Fruit fly (Drosophila melanogaster) whole organism, embryonic: Measurements from ENCODE around the gene BtbVII.

Experiments used
- Adf1 ChIP-seq: fragments of 200-800 bp; sonication (Bioruptor generic); IDR thresholded peaks from 2 replicates; pipeline ENCODE4 v1.3.6; 2022; ENCODE audit warnings: missing biosample characterization, missing genetic modification characterization
- Aef1 ChIP-seq: fragments of 200-800 bp; sonication (Bioruptor generic); IDR thresholded peaks from 3 replicates; pipeline ENCODE4 v1.3.6; 2022; ENCODE audit warnings: missing biosample characterization, missing genetic modification characterization
- CG10209 ChIP-seq: fragments of 200-800 bp; sonication (Bioruptor generic); optimal IDR thresholded peaks from 3 replicates; lab custom pipeline; 2017; ENCODE audit warnings: missing biosample characterization, mild to moderate bottlenecking, missing genetic modification characterization, missing genetic modification reagents
- CG10267 ChIP-seq: fragments of 200-800 bp; sonication (Bioruptor generic); optimal IDR thresholded peaks from 2 replicates; lab custom pipeline; 2018; ENCODE audit warnings: missing biosample characterization, mild to moderate bottlenecking, missing genetic modification characterization, moderate library complexity
- CG10274 ChIP-seq: fragments of 200-800 bp; sonication (Bioruptor generic); optimal IDR thresholded peaks from 3 replicates; lab custom pipeline; 2017; ENCODE audit warnings: missing biosample characterization, mild to moderate bottlenecking, missing genetic modification characterization
- CG11695 ChIP-seq: fragments of 200-800 bp; sonication (Bioruptor generic); IDR thresholded peaks from 3 replicates; pipeline ENCODE4 v1.3.6; 2022; ENCODE audit warnings: missing biosample characterization, missing genetic modification characterization
- CG13287 ChIP-seq: fragments of 200-800 bp; sonication (Bioruptor generic); IDR thresholded peaks from 2 replicates; pipeline ENCODE4 v1.3.6; 2022; ENCODE audit warnings: missing biosample characterization, missing genetic modification characterization; ENCODE audit not compliant: partially characterized antibody
- CG13775 ChIP-seq: fragments of 200-800 bp; sonication (Bioruptor generic); optimal IDR thresholded peaks from 3 replicates; lab custom pipeline; 2017; ENCODE audit warnings: missing biosample characterization, mild to moderate bottlenecking, missing genetic modification characterization
- CG1529 ChIP-seq: fragments of 200-800 bp; sonication (Bioruptor generic); optimal IDR thresholded peaks from 3 replicates; lab custom pipeline; 2018; ENCODE audit warnings: missing biosample characterization, missing genetic modification characterization
- CG16815 ChIP-seq: fragments of 200-800 bp; sonication (Bioruptor generic); optimal IDR thresholded peaks from 3 replicates; lab custom pipeline; 2017; ENCODE audit warnings: missing biosample characterization, mild to moderate bottlenecking, missing genetic modification characterization
- CG17186 ChIP-seq: fragments of 200-800 bp; sonication (Bioruptor generic); optimal IDR thresholded peaks from 3 replicates; lab custom pipeline; 2017; ENCODE audit warnings: missing biosample characterization, missing genetic modification reagents, missing genetic modification characterization
- CG17361 ChIP-seq: fragments of 200-800 bp; sonication (Bioruptor generic); IDR thresholded peaks from 3 replicates; pipeline ENCODE4 v1.3.6; 2022; ENCODE audit warnings: missing biosample characterization, missing genetic modification characterization
- CG17385 ChIP-seq: fragments of 200-800 bp; sonication (Bioruptor generic); optimal IDR thresholded peaks from 3 replicates; lab custom pipeline; 2018; ENCODE audit warnings: missing biosample characterization, mild to moderate bottlenecking, missing genetic modification characterization
- CG1792 ChIP-seq: fragments of 200-800 bp; sonication (Bioruptor generic); optimal IDR thresholded peaks from 2 replicates; lab custom pipeline; 2016; ENCODE audit warnings: missing biosample characterization, missing genetic modification characterization
- CG2712 ChIP-seq: fragments of 200-800 bp; optimal IDR thresholded peaks from 3 replicates; lab custom pipeline; 2019; ENCODE audit warnings: missing biosample characterization, mild to moderate bottlenecking, missing genetic modification characterization, moderate library complexity
- CG31441 ChIP-seq: fragments of 200-800 bp; sonication (Bioruptor generic); IDR thresholded peaks from 2 replicates; pipeline ENCODE4 v1.3.6; 2022; ENCODE audit warnings: missing biosample characterization, missing genetic modification characterization
- CG3407 ChIP-seq: fragments of 200-800 bp; sonication (Bioruptor generic); optimal IDR thresholded peaks from 2 replicates; lab custom pipeline; 2018; ENCODE audit warnings: missing biosample characterization, mild to moderate bottlenecking, missing genetic modification characterization
- CG34422 ChIP-seq: fragments of 200-800 bp; sonication (Bioruptor generic); IDR thresholded peaks from 3 replicates; pipeline ENCODE4 v1.3.6; 2022; ENCODE audit warnings: missing biosample characterization, missing genetic modification characterization
- CG3847 ChIP-seq: fragments of 200-800 bp; sonication (Bioruptor generic); IDR thresholded peaks from 2 replicates; pipeline ENCODE4 v1.3.6; 2022; ENCODE audit warnings: missing biosample characterization, missing genetic modification characterization
- CG42726 ChIP-seq: fragments of 200-800 bp; sonication (Bioruptor generic); IDR thresholded peaks from 2 replicates; pipeline ENCODE4 v1.3.6; 2022; ENCODE audit warnings: missing biosample characterization, missing genetic modification characterization; ENCODE audit not compliant: partially characterized antibody
- CG6175 ChIP-seq: fragments of 200-800 bp; sonication (Bioruptor generic); IDR thresholded peaks from 3 replicates; pipeline ENCODE4 v1.3.6; 2022; ENCODE audit warnings: missing biosample characterization, missing genetic modification characterization
- CG6791 ChIP-seq: fragments of 200-800 bp; sonication (Bioruptor generic); IDR thresholded peaks from 3 replicates; pipeline ENCODE4 v1.3.6; 2022; ENCODE audit warnings: missing biosample characterization, missing genetic modification characterization; ENCODE audit not compliant: partially characterized antibody
- CG7556 ChIP-seq: fragments of 200-800 bp; sonication (Bioruptor generic); optimal IDR thresholded peaks from 2 replicates; lab custom pipeline; 2017; ENCODE audit warnings: missing biosample characterization, mild to moderate bottlenecking, missing genetic modification characterization
- CG7786 ChIP-seq: fragments of 200-800 bp; sonication (Bioruptor generic); optimal IDR thresholded peaks from 2 replicates; lab custom pipeline; 2016; ENCODE audit warnings: missing biosample characterization, missing genetic modification characterization
- CG8290 ChIP-seq, 3 experiments: fragments of 200-800 bp; sonication (Bioruptor generic); optimal IDR thresholded peaks; 2 replicates each; lab custom pipeline; 2016 to 2019; ENCODE audit warnings: missing biosample characterization in 3 of 3, missing genetic modification characterization in 3 of 3, mild to moderate bottlenecking in 2 of 3, moderate library complexity in 1 of 3
- CG8765 ChIP-seq: fragments of 200-800 bp; sonication (Bioruptor generic); IDR thresholded peaks from 2 replicates; pipeline ENCODE4 v1.3.6; 2022; ENCODE audit warnings: missing biosample characterization, missing genetic modification characterization
- CG8944 ChIP-seq: fragments of 200-800 bp; sonication (Bioruptor generic); optimal IDR thresholded peaks from 3 replicates; lab custom pipeline; 2016; ENCODE audit warnings: missing biosample characterization, missing genetic modification characterization
- Deaf1 ChIP-seq: fragments of 200-800 bp; optimal IDR thresholded peaks from 3 replicates; lab custom pipeline; 2019; ENCODE audit warnings: missing biosample characterization, mild to moderate bottlenecking, missing genetic modification characterization, moderate library complexity
- HLHmδ ChIP-seq: fragments of 200-800 bp; sonication (Bioruptor generic); optimal IDR thresholded peaks from 2 replicates; lab custom pipeline; 2018; ENCODE audit warnings: missing biosample characterization, mild to moderate bottlenecking, missing genetic modification characterization, moderate library complexity
- Nf-YB ChIP-seq: fragments of 200-800 bp; sonication (Bioruptor generic); optimal IDR thresholded peaks from 3 replicates; lab custom pipeline; 2019; ENCODE audit warnings: missing biosample characterization, mild to moderate bottlenecking, missing genetic modification characterization, moderate library complexity
- Ptx1 ChIP-seq: fragments of 200-800 bp; sonication (Bioruptor generic); IDR thresholded peaks from 2 replicates; pipeline ENCODE4 v1.3.6; 2022; ENCODE audit warnings: missing biosample characterization, missing genetic modification characterization
- Ravus ChIP-seq: fragments of 200-800 bp; sonication (Bioruptor generic); IDR thresholded peaks from 2 replicates; pipeline ENCODE4 v1.3.6; 2022; ENCODE audit warnings: missing biosample characterization, missing genetic modification characterization
- Sin3A ChIP-seq: fragments of >200 bp; optimal IDR thresholded peaks from 2 replicates; lab custom pipeline; 2018
- Six4 ChIP-seq: fragments of 200-800 bp; sonication (Bioruptor generic); optimal IDR thresholded peaks from 2 replicates; lab custom pipeline; 2016; ENCODE audit warnings: missing biosample characterization, missing genetic modification characterization
- Ssrp ChIP-seq: fragments of 200-800 bp; sonication (Bioruptor generic); optimal IDR thresholded peaks from 2 replicates; lab custom pipeline; 2018; ENCODE audit warnings: missing biosample characterization, mild to moderate bottlenecking, missing genetic modification characterization, moderate library complexity
- disco-r ChIP-seq: fragments of 200-800 bp; sonication (Bioruptor generic); optimal IDR thresholded peaks from 2 replicates; lab custom pipeline; 2016; ENCODE audit warnings: missing biosample characterization, missing genetic modification characterization
- dpn ChIP-seq, 2 experiments: fragments of 200-800 bp; sonication (Bioruptor generic); optimal IDR thresholded peaks; 3 replicates each; lab custom pipeline; 2016; ENCODE audit warnings: missing biosample characterization in 2 of 2, missing genetic modification characterization in 2 of 2
- gce ChIP-seq: fragments of 200-800 bp; sonication (Bioruptor generic); IDR thresholded peaks from 3 replicates; pipeline ENCODE4 v1.3.6; 2022; ENCODE audit warnings: missing biosample characterization, missing genetic modification characterization
- gcm2 ChIP-seq: fragments of 200-800 bp; sonication (Bioruptor generic); optimal IDR thresholded peaks from 2 replicates; lab custom pipeline; 2016; ENCODE audit warnings: missing biosample characterization, missing genetic modification characterization
- ham ChIP-seq: fragments of 200-800 bp; sonication (Bioruptor generic); IDR thresholded peaks from 2 replicates; pipeline ENCODE4 v1.3.6; 2022; ENCODE audit warnings: missing biosample characterization, missing genetic modification characterization
- hb ChIP-seq: fragments of 200-800 bp; sonication (Bioruptor generic); IDR thresholded peaks from 3 replicates; pipeline ENCODE4 v1.3.6; 2022; ENCODE audit warnings: missing biosample characterization, missing genetic modification characterization; ENCODE audit not compliant: partially characterized antibody
- hbn ChIP-seq: fragments of 200-800 bp; sonication (Bioruptor generic); IDR thresholded peaks from 2 replicates; pipeline ENCODE4 v1.3.6; 2022; ENCODE audit warnings: missing biosample characterization, missing genetic modification characterization; ENCODE audit not compliant: partially characterized antibody
- hth ChIP-seq: fragments of >200 bp; optimal IDR thresholded peaks from 2 replicates; lab custom pipeline; 2017; ENCODE audit warnings: inconsistent platforms
- jing ChIP-seq: fragments of 200-800 bp; sonication (Bioruptor generic); optimal IDR thresholded peaks from 2 replicates; lab custom pipeline; 2018; ENCODE audit warnings: missing biosample characterization, mild to moderate bottlenecking, missing genetic modification characterization
- knrl ChIP-seq: fragments of 200-800 bp; sonication (Bioruptor generic); IDR thresholded peaks from 3 replicates; pipeline ENCODE4 v1.3.6; 2022; ENCODE audit warnings: missing biosample characterization, missing genetic modification characterization; ENCODE audit not compliant: partially characterized antibody
- lmd ChIP-seq: fragments of 200-800 bp; sonication (Bioruptor generic); IDR thresholded peaks from 2 replicates; pipeline ENCODE4 v1.3.6; 2022; ENCODE audit warnings: missing biosample characterization, missing genetic modification characterization
- nau ChIP-seq: fragments of 200-800 bp; sonication (Bioruptor generic); optimal IDR thresholded peaks from 3 replicates; lab custom pipeline; 2017; ENCODE audit warnings: missing biosample characterization, mild to moderate bottlenecking, missing genetic modification characterization, missing genetic modification reagents
- sqz ChIP-seq: fragments of 200-800 bp; sonication (Bioruptor generic); optimal IDR thresholded peaks from 3 replicates; lab custom pipeline; 2018; ENCODE audit warnings: missing biosample characterization, mild to moderate bottlenecking, missing genetic modification characterization
- twi ChIP-seq: fragments of 200-800 bp; optimal IDR thresholded peaks from 2 replicates; lab custom pipeline; 2019; ENCODE audit warnings: missing biosample characterization, mild to moderate bottlenecking, missing genetic modification characterization, moderate library complexity
- unpg ChIP-seq: fragments of 200-800 bp; sonication (Bioruptor generic); optimal IDR thresholded peaks from 3 replicates; lab custom pipeline; 2018; ENCODE audit warnings: missing biosample characterization, mild to moderate bottlenecking, missing genetic modification characterization, moderate library complexity
- wek ChIP-seq: fragments of 200-800 bp; sonication (Bioruptor generic); optimal IDR thresholded peaks from 3 replicates; lab custom pipeline; 2018; ENCODE audit warnings: missing biosample characterization, mild to moderate bottlenecking, missing genetic modification characterization, moderate library complexity

The BtbVII gene

DNA sequence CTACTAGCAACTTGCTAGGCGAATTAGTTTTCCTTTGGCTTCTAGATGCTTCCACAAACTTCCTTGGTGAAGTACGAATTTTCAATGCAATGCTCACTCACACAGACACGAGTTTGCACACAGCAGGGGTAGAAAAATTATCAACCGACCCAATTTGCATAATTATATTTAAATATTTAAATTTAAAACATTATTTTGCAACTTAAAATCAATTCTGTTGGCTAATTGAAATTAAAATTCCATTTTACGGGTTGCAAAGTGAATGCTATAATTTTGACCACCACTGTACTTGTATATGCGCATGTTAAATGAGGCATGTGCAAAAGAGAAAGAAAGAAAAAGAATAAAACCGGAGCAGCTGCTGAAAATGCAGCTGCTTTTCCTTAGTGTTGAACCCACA lies 45.6 kb downstream of the BtbVII start (continued):
- TF ChIP-seq CG10209 (peak; percentile 92), CG10267 (peak; percentile 89), knrl (GFP tag; lab: Robert Waterston, UW) (0 out of 3 replicates have a peak, but pooled peaks have one; percentile 12), CG11695 (GFP tag; lab: Robert Waterston, UW) (peak; percentile 97), Nf-YB (GFP tag; lab: Kevin White, UChicago) (peak; percentile 82), CG8290 (GFP tag; optimal IDR thresholded peaks at IDR 0.05; lab: Kevin White, UChicago) (peak; percentile 75), CG8290 (tag; optimal IDR thresholded peaks at IDR 0.05; lab: Kevin White, UChicago) (peak in 1 of 2 experiments; percentile 82), Six4 (GFP tag; lab: Kevin White, UChicago) (peak; percentile 91), twi (tag; lab: Kevin White, UChicago) (peak; percentile 77), CG3847 (peak; percentile 88), Adf1 (peak; percentile 70), CG17385 (peak; percentile 92), gcm2 (GFP tag; lab: Kevin White, UChicago) (peak; percentile 9), CG17186 (GFP tag; lab: Kevin White, UChicago) (peak; percentile 47), CG1529 (peak; percentile 88), CG8944 (GFP tag; lab: Kevin White, UChicago) (peak; percentile 31), CG34422 (GFP tag; lab: Robert Waterston, UW) (peak; percentile 97), ham (GFP tag; lab: Robert Waterston, UW) (no peak), wek (GFP tag; lab: Kevin White, UChicago) (peak; percentile 45), CG31441 (peak; percentile 96), CG3407 (peak; percentile 80), unpg (GFP tag; lab: Kevin White, UChicago) (peak; percentile 95), lmd (GFP tag; lab: Robert Waterston, UW) (peak; percentile 94), HLHmδ (GFP tag; lab: Kevin White, UChicago) (no peak), Sin3A (lab: Kevin White, UChicago) (no peak), Deaf1 (tag; lab: Kevin White, UChicago) (peak; percentile 74), dpn (GFP tag; optimal IDR thresholded peaks at IDR 0.05; lab: Kevin White, UChicago) (peak; percentile 40 to 92), CG6175 (GFP tag; lab: Robert Waterston, UW) (peak; percentile 82), gce (GFP tag; lab: Robert Waterston, UW) (peak; percentile 86), CG42726 (no peak), CG1792 (peak; percentile 50), hbn (GFP tag; lab: Robert Waterston, UW) (no peak), CG6791 (GFP tag; lab: Robert Waterston, UW) (no peak), disco-r (GFP tag; lab: Kevin White, UChicago) (peak; percentile 28), CG17361 (GFP tag; lab: Robert Waterston, UW) (peak; percentile 95), Ptx1 (peak; percentile 95), nau (GFP tag; lab: Kevin White, UChicago) (peak; percentile 90), Ssrp (tag; lab: Kevin White, UChicago) (peak; percentile 91), Aef1 (GFP tag; lab: Robert Waterston, UW) (peak; percentile 93), hth (no peak), sqz (GFP tag; lab: Kevin White, UChicago) (no peak), hb (no peak), CG7556 (GFP tag; lab: Kevin White, UChicago) (peak; percentile 92), Ravus (GFP tag; lab: Robert Waterston, UW) (peak; percentile 82), jing (GFP tag; lab: Kevin White, UChicago) (peak; percentile 82), CG13287 (GFP tag; lab: Robert Waterston, UW) (no peak), CG8765 (GFP tag; lab: Robert Waterston, UW) (peak; percentile 81), CG13775 (GFP tag; lab: Kevin White, UChicago) (peak; percentile 88), CG2712 (tag; lab: Kevin White, UChicago) (peak; percentile 95), CG7786 (no peak), CG10274 (GFP tag; lab: Kevin White, UChicago) (peak; percentile 52), CG16815 (GFP tag; lab: Kevin White, UChicago) (peak; percentile 85)
